Worm (Caenorhabditis elegans) whole organism, L1 larva: ENCODE results near the gene cri-2.

Source experiments
- aly-2 ChIP-seq: fragments of 150-350 bp; optimal IDR thresholded peaks from 2 replicates; lab custom pipeline; 2014; ENCODE audit warnings: missing biosample characterization, missing genetic modification characterization
- egl-27 ChIP-seq, 2 experiments: fragments of 150-350 bp in 1 of 2; sonication (generic microtip); optimal IDR thresholded peaks; 3 replicates each; lab custom pipeline; 2017 to 2018; ENCODE audit warnings: missing biosample characterization in 2 of 2, missing genetic modification characterization in 2 of 2, missing genetic modification reagents in 2 of 2
- elt-3 ChIP-seq, 6 experiments: fragments of 150-350 bp in 1 of 6; sonication (generic microtip); optimal IDR thresholded peaks; 2 replicates each; lab custom pipeline; 2017 to 2018; ENCODE audit warnings: missing biosample characterization in 6 of 6, missing genetic modification characterization in 6 of 6, inconsistent platforms in 1 of 6
- fkh-10 ChIP-seq: sonication (generic microtip); optimal IDR thresholded peaks from 2 replicates; lab custom pipeline; 2017; ENCODE audit warnings: missing biosample characterization, missing genetic modification reagents, missing genetic modification characterization
- jun-1 ChIP-seq: fragments of 150-350 bp; optimal IDR thresholded peaks from 2 replicates; lab custom pipeline; 2014; ENCODE audit warnings: missing biosample characterization, missing genetic modification reagents, missing genetic modification characterization
- mdl-1 ChIP-seq, 2 experiments: fragments of 150-350 bp; optimal IDR thresholded peaks; 2 replicates each; lab custom pipeline; 2014 to 2017; ENCODE audit warnings: missing biosample characterization in 2 of 2, missing genetic modification characterization in 2 of 2, inconsistent platforms in 1 of 2
- nhr-12 ChIP-seq: sonication (generic microtip); optimal IDR thresholded peaks from 2 replicates; lab custom pipeline; 2017; ENCODE audit warnings: missing biosample characterization, missing genetic modification characterization
- nhr-237 ChIP-seq: fragments of 150-350 bp; optimal IDR thresholded peaks from 2 replicates; lab custom pipeline; 2014; ENCODE audit warnings: missing biosample characterization, missing genetic modification characterization
- nhr-77 ChIP-seq: fragments of 150-350 bp; optimal IDR thresholded peaks from 2 replicates; lab custom pipeline; 2014; ENCODE audit warnings: missing biosample characterization, missing genetic modification characterization
- tlp-1 ChIP-seq: fragments of 150-350 bp; optimal IDR thresholded peaks from 2 replicates; lab custom pipeline; 2014; ENCODE audit warnings: missing biosample characterization, missing genetic modification characterization

ce11 chrV:8217118-8217517 lies 15.5 kb downstream of the cri-2 start:
- TF ChIP-seq aly-2 (tag; lab: Kevin White, UChicago) (no peak), fkh-10 (GFP tag; lab: Kevin White, UChicago) (no peak), tlp-1 (tag; lab: Kevin White, UChicago) (no peak), nhr-237 (tag; lab: Kevin White, UChicago) (no peak), nhr-77 (tag; lab: Kevin White, UChicago) (no peak), elt-3 (tag; optimal IDR thresholded peaks at IDR 0.05; lab: Kevin White, UChicago) (no peak), jun-1 (tag; lab: Kevin White, UChicago) (no peak), egl-27 (tag; optimal IDR thresholded peaks at IDR 0.05; lab: Kevin White, UChicago) (no peak), mdl-1 (tag; optimal IDR thresholded peaks at IDR 0.05; lab: Kevin White, UChicago) (no peak), nhr-12 (tag; lab: Kevin White, UChicago) (no peak)
